Fruit fly (Drosophila melanogaster) whole organism, wandering third instar larva: Measurements from ENCODE around the gene CG12299.

Experiments used
- Abd-B ChIP-seq: fragments of >200 bp; optimal IDR thresholded peaks from 2 replicates; lab custom pipeline; 2017; ENCODE audit warnings: missing biosample characterization, missing genetic modification characterization
- CG32264 ChIP-seq: fragments of 200-800 bp; sonication (Bioruptor generic); optimal IDR thresholded peaks from 2 replicates; lab custom pipeline; 2016; ENCODE audit warnings: missing biosample characterization, missing genetic modification characterization
- Myc ChIP-seq: fragments of >200 bp; optimal IDR thresholded peaks from 2 replicates; lab custom pipeline; 2017
- Sp1 ChIP-seq: fragments of 200-800 bp; sonication (Bioruptor generic); optimal IDR thresholded peaks from 3 replicates; lab custom pipeline; 2019; ENCODE audit warnings: missing biosample characterization, mild to moderate bottlenecking, missing genetic modification characterization, moderate library complexity
- brk ChIP-seq: fragments of 200-800 bp; sonication (Bioruptor generic); optimal IDR thresholded peaks from 2 replicates; lab custom pipeline; 2016; ENCODE audit warnings: missing biosample characterization, mild to moderate bottlenecking, missing genetic modification characterization
- dmrt93B ChIP-seq: fragments of 200-800 bp; sonication (Bioruptor generic); optimal IDR thresholded peaks from 2 replicates; lab custom pipeline; 2018; ENCODE audit warnings: missing biosample characterization, mild to moderate bottlenecking, missing genetic modification characterization
- fru ChIP-seq: fragments of 200-800 bp; sonication (Bioruptor generic); optimal IDR thresholded peaks from 3 replicates; lab custom pipeline; 2016; ENCODE audit warnings: missing biosample characterization, mild to moderate bottlenecking, missing genetic modification characterization
- h ChIP-seq: fragments of 200-800 bp; sonication (Bioruptor generic); optimal IDR thresholded peaks from 3 replicates; lab custom pipeline; 2016; ENCODE audit warnings: missing biosample characterization, mild to moderate bottlenecking, missing genetic modification characterization
- pan ChIP-seq: fragments of >200 bp; optimal IDR thresholded peaks from 2 replicates; lab custom pipeline; 2017
- psq ChIP-seq: fragments of 200-800 bp; sonication (Bioruptor generic); optimal IDR thresholded peaks from 3 replicates; lab custom pipeline; 2017; ENCODE audit warnings: missing biosample characterization, mild to moderate bottlenecking, missing genetic modification characterization, moderate library complexity
- rgr ChIP-seq: fragments of 200-800 bp; sonication (Bioruptor generic); optimal IDR thresholded peaks from 3 replicates; lab custom pipeline; 2016; ENCODE audit warnings: missing biosample characterization, mild to moderate bottlenecking, missing genetic modification characterization
- sage ChIP-seq: fragments of 200-800 bp; sonication (Bioruptor generic); optimal IDR thresholded peaks from 2 replicates; lab custom pipeline; 2016; ENCODE audit warnings: missing biosample characterization, mild to moderate bottlenecking, missing genetic modification characterization
- usp ChIP-seq: fragments of >200 bp; optimal IDR thresholded peaks from 2 replicates; lab custom pipeline; 2017; ENCODE audit warnings: missing biosample characterization, missing genetic modification characterization

dm6 chr2L:10697992-10698391, 39.2 kb upstream of the CG12299 start, which contains the start of gene CG7300:
- TF ChIP-seq CG32264, result no peak
- no peak for TF ChIP-seq brk (GFP tag; lab: Kevin White, UChicago)
- TF ChIP-seq usp, result no peak
- TF ChIP-seq pan (lab: Kevin White, UChicago), result no peak
- TF ChIP-seq Sp1 (GFP tag; lab: Kevin White, UChicago), result no peak
- TF ChIP-seq Abd-B (GFP tag; lab: Kevin White, UChicago), result no peak
- TF ChIP-seq psq, result no peak
- no peak for TF ChIP-seq sage
- TF ChIP-seq Myc (lab: Kevin White, UChicago), result no peak
- no peak for TF ChIP-seq fru
- TF ChIP-seq h (GFP tag; lab: Kevin White, UChicago), result peak; percentile 13
- no peak for TF ChIP-seq rgr (GFP tag; lab: Kevin White, UChicago)
- TF ChIP-seq dmrt93B (GFP tag; lab: Kevin White, UChicago), result no peak
